Worm (Caenorhabditis elegans): ENCODE measurements around the gene top-3.

- TF ChIP-seq egl-44 (GFP tag; IDR thresholded peaks at IDR 0.05) (no peak), F33H1.4 (GFP tag; IDR thresholded peaks at IDR 0.05) (no peak), hrde-1 (tag; optimal IDR thresholded peaks at IDR 0.05; ENCODE audit: borderline replicate concordance) (no peak), F39B2.1 (GFP tag; IDR thresholded peaks at IDR 0.05) (no peak), madf-8 (GFP tag; conservative IDR thresholded peaks at IDR 0.05) (no peak), Y53F4B.3 (GFP tag; IDR thresholded peaks at IDR 0.05) (no peak), pha-4 (tag; optimal IDR thresholded peaks at IDR 0.05) (no peak)
Observed at ce11 chrIII:11974414-11974813, 14.4 kb upstream of the top-3 start, which contains the start of gene Y56A3A.31.

All from whole organism, young adult.